Worm (Caenorhabditis elegans): ENCODE data around the gene F57G4.11.

- TF ChIP-seq ama-1 (optimal IDR thresholded peaks at IDR 0.05) = no peak
- TF ChIP-seq unc-86 (tag; optimal IDR thresholded peaks at IDR 0.05) = no peak
- TF ChIP-seq pax-1 (tag; optimal IDR thresholded peaks at IDR 0.05) = no peak
- TF ChIP-seq T23F11.4 (GFP tag; optimal IDR thresholded peaks at IDR 0.05) = no peak
- no peak for TF ChIP-seq sox-4 (tag; optimal IDR thresholded peaks at IDR 0.05)
Observed at ce11 chrV:17658824-17659223, 33.8 kb downstream of the F57G4.11 start.

Measured in whole organism, late embryonic.